Fruit fly (Drosophila melanogaster) whole organism, adult: ENCODE results near the gene Cpr76Bb.

Source experiments
- CG11617 ChIP-seq: fragments of 200-800 bp; sonication (Bioruptor generic); optimal IDR thresholded peaks from 2 replicates; lab custom pipeline; 2017; ENCODE audit warnings: mild to moderate bottlenecking, missing biosample characterization, missing genetic modification reagents, missing genetic modification characterization
- CG12768 ChIP-seq: fragments of 200-800 bp; sonication (Bioruptor generic); optimal IDR thresholded peaks from 2 replicates; lab custom pipeline; 2017; ENCODE audit warnings: missing biosample characterization, missing genetic modification characterization, mild to moderate bottlenecking, moderate library complexity, missing genetic modification reagents
- CG14711 ChIP-seq: fragments of 200-800 bp; sonication (Bioruptor generic); optimal IDR thresholded peaks from 2 replicates; lab custom pipeline; 2018; ENCODE audit warnings: missing biosample characterization, mild to moderate bottlenecking, missing genetic modification characterization, moderate library complexity
- CG1620 ChIP-seq: fragments of 200-800 bp; sonication (Bioruptor generic); optimal IDR thresholded peaks from 2 replicates; lab custom pipeline; 2016; ENCODE audit warnings: missing biosample characterization, missing genetic modification characterization
- CG33017 ChIP-seq: fragments of 200-800 bp; sonication (Bioruptor generic); optimal IDR thresholded peaks from 2 replicates; lab custom pipeline; 2018; ENCODE audit warnings: missing biosample characterization, mild to moderate bottlenecking, missing genetic modification characterization, moderate library complexity
- CG5204 ChIP-seq: fragments of 200-800 bp; sonication (Bioruptor generic); optimal IDR thresholded peaks from 2 replicates; lab custom pipeline; 2016; ENCODE audit warnings: missing biosample characterization, missing genetic modification characterization
- CG7045 ChIP-seq: fragments of 200-800 bp; sonication (Bioruptor generic); optimal IDR thresholded peaks from 2 replicates; lab custom pipeline; 2017; ENCODE audit warnings: missing biosample characterization, mild to moderate bottlenecking, missing genetic modification characterization
- CG7101 ChIP-seq: fragments of 200-800 bp; sonication (Bioruptor generic); optimal IDR thresholded peaks from 2 replicates; lab custom pipeline; 2018; ENCODE audit warnings: missing biosample characterization, mild to moderate bottlenecking, missing genetic modification characterization, moderate library complexity
- Clk ChIP-seq: fragments of 200-800 bp; sonication (Bioruptor generic); optimal IDR thresholded peaks from 2 replicates; lab custom pipeline; 2017; ENCODE audit warnings: missing biosample characterization, missing genetic modification characterization
- Crg-1 ChIP-seq: fragments of 200-800 bp; sonication (Bioruptor generic); optimal IDR thresholded peaks from 2 replicates; lab custom pipeline; 2016; ENCODE audit warnings: missing biosample characterization, missing genetic modification characterization
- Hr96 ChIP-seq: fragments of 200-800 bp; sonication (Bioruptor generic); optimal IDR thresholded peaks from 2 replicates; lab custom pipeline; 2016; ENCODE audit warnings: missing biosample characterization, missing genetic modification characterization
- Mnt ChIP-seq: fragments of 200-800 bp; sonication (Bioruptor generic); optimal IDR thresholded peaks from 2 replicates; lab custom pipeline; 2016; ENCODE audit warnings: missing biosample characterization, mild to moderate bottlenecking, missing genetic modification characterization
- bab1 ChIP-seq: fragments of 200-800 bp; sonication (Bioruptor generic); optimal IDR thresholded peaks from 3 replicates; lab custom pipeline; 2019; ENCODE audit warnings: missing biosample characterization, mild to moderate bottlenecking, missing genetic modification characterization, moderate library complexity
- cic ChIP-seq: fragments of 200-800 bp; sonication (Bioruptor generic); optimal IDR thresholded peaks from 2 replicates; lab custom pipeline; 2017; ENCODE audit warnings: missing biosample characterization, mild to moderate bottlenecking, missing genetic modification characterization, moderate library complexity
- cnc ChIP-seq, 2 experiments: fragments of >200 bp; optimal IDR thresholded peaks; 2 replicates each; lab custom pipeline; 2017
- kay ChIP-seq: fragments of 200-800 bp; sonication (Bioruptor generic); peaks from one replicate; lab custom pipeline; 2016; ENCODE audit warnings: missing biosample characterization, missing genetic modification characterization, borderline replicate concordance
- ovo ChIP-seq: fragments of 200-800 bp; sonication (Bioruptor generic); optimal IDR thresholded peaks from 2 replicates; lab custom pipeline; 2016; ENCODE audit warnings: missing biosample characterization, missing genetic modification characterization
- pad ChIP-seq: fragments of 200-800 bp; sonication (Bioruptor generic); optimal IDR thresholded peaks from 3 replicates; lab custom pipeline; 2017; ENCODE audit warnings: missing biosample characterization, missing genetic modification characterization, mild to moderate bottlenecking, moderate library complexity, missing genetic modification reagents
- tj ChIP-seq: fragments of 200-800 bp; sonication (Bioruptor generic); optimal IDR thresholded peaks from 3 replicates; lab custom pipeline; 2017; ENCODE audit warnings: missing biosample characterization, mild to moderate bottlenecking, missing genetic modification characterization, moderate library complexity
- toe ChIP-seq: fragments of 200-800 bp; sonication (Bioruptor generic); optimal IDR thresholded peaks from 2 replicates; lab custom pipeline; 2016; ENCODE audit warnings: missing biosample characterization, missing genetic modification characterization

Cpr76Bb gene

dm6 chr3L:19544810-19545209 lies 25.4 kb downstream of the Cpr76Bb start, which contains the start of the genes CG46435 and Rcd7:
Gene CG46435 (plus strand): TSS chr3L:19545110.
Gene Rcd7 (plus strand): TSS chr3L:19545110.
- TF ChIP-seq cic (no peak), Clk (GFP tag; lab: Kevin White, UChicago) (no peak)

dm6 chr3L:19552136-19552773 lies 32.8 kb downstream of the Cpr76Bb start, which contains the start of the genes Ltn1 and CG9300:
Gene Ltn1 (minus strand): TSS chr3L:19552290.
Gene CG9300 (plus strand): TSS chr3L:19552420.
- TF ChIP-seq CG14711 = no peak
- peak; percentile 12 for TF ChIP-seq CG7101
- peak; percentile 61 for TF ChIP-seq bab1 (GFP tag; lab: Kevin White, UChicago)
- TF ChIP-seq Crg-1 (GFP tag; lab: Kevin White, UChicago) = peak; percentile 20
- peak; percentile 29 for TF ChIP-seq toe
- TF ChIP-seq tj (GFP tag; lab: Kevin White, UChicago) = no peak
- peak; percentile 100 for TF ChIP-seq Mnt (GFP tag; lab: Kevin White, UChicago)

- TF ChIP-seq CG11617 (GFP tag; lab: Kevin White, UChicago) (no peak), cic (no peak), Hr96 (GFP tag; lab: Kevin White, UChicago) (no peak), ovo (GFP tag; lab: Kevin White, UChicago) (no peak), tj (GFP tag; lab: Kevin White, UChicago) (no peak), Clk (GFP tag; lab: Kevin White, UChicago) (no peak), CG12768 (GFP tag; lab: Kevin White, UChicago) (no peak), cnc (optimal IDR thresholded peaks at IDR 0.05; lab: Kevin White, UChicago) (no peak), CG33017 (tag; lab: Kevin White, UChicago) (no peak), CG7045 (GFP tag; lab: Kevin White, UChicago) (no peak), Mnt (GFP tag; lab: Kevin White, UChicago) (no peak), pad (GFP tag; lab: Kevin White, UChicago) (no peak), CG7101 (no peak), bab1 (GFP tag; lab: Kevin White, UChicago) (no peak), Crg-1 (GFP tag; lab: Kevin White, UChicago) (no peak), CG5204 (GFP tag; lab: Kevin White, UChicago) (no peak), CG1620 (no peak), kay (GFP tag; lab: Kevin White, UChicago) (no peak), CG14711 (no peak)
Observed at dm6 chr3L:19555906-19556457, 36.5 kb downstream of the Cpr76Bb start.

- TF ChIP-seq Mnt (GFP tag; lab: Kevin White, UChicago) (no peak), CG1620 (no peak), CG33017 (tag; lab: Kevin White, UChicago) (no peak), cic (no peak), CG12768 (GFP tag; lab: Kevin White, UChicago) (no peak), Hr96 (GFP tag; lab: Kevin White, UChicago) (no peak), kay (GFP tag; lab: Kevin White, UChicago) (no peak), bab1 (GFP tag; lab: Kevin White, UChicago) (no peak), Clk (GFP tag; lab: Kevin White, UChicago) (no peak), cnc (optimal IDR thresholded peaks at IDR 0.05; lab: Kevin White, UChicago) (no peak)
Observed at dm6 chr3L:19556738-19557137, 37.3 kb downstream of the Cpr76Bb start.

- TF ChIP-seq pad (GFP tag; lab: Kevin White, UChicago) (no peak), toe (no peak), CG1620 (no peak), Hr96 (GFP tag; lab: Kevin White, UChicago) (no peak), CG33017 (tag; lab: Kevin White, UChicago) (no peak), tj (GFP tag; lab: Kevin White, UChicago) (no peak)
Observed at dm6 chr3L:19557197-19557995, 37.9 kb downstream of the Cpr76Bb start.

dm6 chr3L:19557996-19558375 lies 38.5 kb downstream of the Cpr76Bb start:
- TF ChIP-seq pad (GFP tag; lab: Kevin White, UChicago) (no peak), Crg-1 (GFP tag; lab: Kevin White, UChicago) (no peak), CG12768 (GFP tag; lab: Kevin White, UChicago) (no peak), kay (GFP tag; lab: Kevin White, UChicago) (no peak), CG11617 (GFP tag; lab: Kevin White, UChicago) (no peak), ovo (GFP tag; lab: Kevin White, UChicago) (no peak), CG7101 (no peak), CG5204 (GFP tag; lab: Kevin White, UChicago) (no peak), CG1620 (no peak), toe (no peak), bab1 (GFP tag; lab: Kevin White, UChicago) (no peak)
